Worm (Caenorhabditis elegans) whole organism, young adult: ENCODE measurements around the gene lgc-23.

Experiments
- B0019.2 ChIP-seq: fragments of 200-800 bp; sonication (Bioruptor generic); conservative IDR thresholded peaks from 2 replicates; pipeline ENCODE4 v1.3.6; 2022; ENCODE audit warnings: missing genetic modification reagents, missing genetic modification characterization, missing compliant biosample characterization
- B0336.3 ChIP-seq: fragments of 200-800 bp; sonication (Bioruptor generic); IDR thresholded peaks from 2 replicates; pipeline ENCODE4 v1.3.6; 2022; ENCODE audit warnings: missing genetic modification characterization, missing compliant biosample characterization
- D2030.7 ChIP-seq: fragments of 200-800 bp; sonication (Bioruptor generic); IDR thresholded peaks from 2 replicates; pipeline ENCODE4 v1.3.6; 2022; ENCODE audit warnings: missing genetic modification reagents, missing genetic modification characterization, missing compliant biosample characterization
- F23B12.7 ChIP-seq: sonication (generic microtip); optimal IDR thresholded peaks from 2 replicates; lab custom pipeline; 2017; ENCODE audit warnings: missing genetic modification characterization, mild to moderate bottlenecking, missing compliant biosample characterization, antibody characterized with exemption, moderate library complexity; ENCODE audit not compliant: insufficient read depth
- F37B4.10 ChIP-seq: fragments of 200-800 bp; sonication (Bioruptor generic); IDR thresholded peaks from 2 replicates; pipeline ENCODE4 v1.3.6; 2022; ENCODE audit warnings: missing genetic modification characterization, missing compliant biosample characterization
- F57A8.1 ChIP-seq: fragments of 200-800 bp; sonication (Bioruptor generic); optimal IDR thresholded peaks from 2 replicates; lab custom pipeline; 2018; ENCODE audit warnings: mild to moderate bottlenecking, missing genetic modification characterization, moderate library complexity, missing compliant biosample characterization
- Y79H2A.3 ChIP-seq: fragments of 200-800 bp; sonication (Bioruptor generic); conservative IDR thresholded peaks from 2 replicates; pipeline ENCODE4 v1.3.6; 2022; ENCODE audit warnings: missing genetic modification reagents, missing genetic modification characterization, missing compliant biosample characterization
- aptf-3 ChIP-seq: fragments of 200-800 bp; sonication (Bioruptor generic); IDR thresholded peaks from 2 replicates; pipeline ENCODE4 v1.3.6; 2022; ENCODE audit warnings: missing genetic modification characterization, missing compliant biosample characterization
- athp-1 ChIP-seq: sonication (generic microtip); optimal IDR thresholded peaks from 2 replicates; lab custom pipeline; 2017; ENCODE audit warnings: mild to moderate bottlenecking, missing genetic modification characterization, missing compliant biosample characterization
- ceh-27 ChIP-seq: fragments of 200-800 bp; sonication (Bioruptor generic); optimal IDR thresholded peaks from 2 replicates; lab custom pipeline; 2018; ENCODE audit warnings: mild to moderate bottlenecking, missing genetic modification characterization, moderate library complexity, missing compliant biosample characterization
- ceh-58 ChIP-seq: fragments of 200-800 bp; sonication (Bioruptor generic); IDR thresholded peaks from 2 replicates; pipeline ENCODE4 v1.3.6; 2022; ENCODE audit warnings: missing genetic modification characterization, missing compliant biosample characterization
- dox-1 ChIP-seq: fragments of 200-800 bp; sonication (Bioruptor generic); IDR thresholded peaks from 2 replicates; pipeline ENCODE4 v1.3.6; 2022; ENCODE audit warnings: missing genetic modification reagents, missing genetic modification characterization, missing compliant biosample characterization
- dpff-1 ChIP-seq: sonication (generic microtip); optimal IDR thresholded peaks from 2 replicates; lab custom pipeline; 2017; ENCODE audit warnings: mild to moderate bottlenecking, missing genetic modification characterization, missing compliant biosample characterization
- egl-44 ChIP-seq: fragments of 200-800 bp; sonication (Bioruptor generic); IDR thresholded peaks from 2 replicates; pipeline ENCODE4 v1.3.6; 2022; ENCODE audit warnings: missing genetic modification reagents, missing genetic modification characterization, missing compliant biosample characterization
- egrh-3 ChIP-seq: fragments of 200-800 bp; sonication (Bioruptor generic); IDR thresholded peaks from 2 replicates; pipeline ENCODE4 v1.3.6; 2022; ENCODE audit warnings: missing genetic modification reagents, missing genetic modification characterization, missing compliant biosample characterization
- ets-4 ChIP-seq: fragments of 200-800 bp; sonication (Bioruptor generic); optimal IDR thresholded peaks from 2 replicates; lab custom pipeline; 2018; ENCODE audit warnings: mild to moderate bottlenecking, missing genetic modification characterization, missing compliant biosample characterization
- hlh-26 ChIP-seq: fragments of 200-800 bp; sonication (Bioruptor generic); conservative IDR thresholded peaks from 2 replicates; pipeline ENCODE4 v1.3.6; 2022; ENCODE audit warnings: missing genetic modification reagents, missing genetic modification characterization, missing compliant biosample characterization
- hmg-20 ChIP-seq: fragments of 200-800 bp; sonication (Bioruptor generic); IDR thresholded peaks from 2 replicates; pipeline ENCODE4 v1.3.6; 2022; ENCODE audit warnings: missing genetic modification reagents, missing genetic modification characterization, missing compliant biosample characterization
- hsf-1 ChIP-seq: fragments of 200-800 bp; sonication (Bioruptor generic); IDR thresholded peaks from 2 replicates; pipeline ENCODE4 v1.3.6; 2022; ENCODE audit warnings: missing genetic modification reagents, missing genetic modification characterization, missing compliant biosample characterization
- lag-1 ChIP-seq: fragments of 200-800 bp; sonication (Bioruptor generic); IDR thresholded peaks from 2 replicates; pipeline ENCODE4 v1.3.6; 2022; ENCODE audit warnings: missing genetic modification reagents, missing genetic modification characterization, missing compliant biosample characterization
- lin-35 ChIP-seq, 3 experiments: fragments of 150-350 bp in 2 of 3; sonication (generic microtip) in 1 of 3; optimal IDR thresholded peaks; 2 replicates each; lab custom pipeline; 2014 to 2018; ENCODE audit warnings: missing biosample characterization in 3 of 3, missing genetic modification characterization in 3 of 3, missing genetic modification reagents in 3 of 3
- lin-40 ChIP-seq: sonication (generic microtip); optimal IDR thresholded peaks from 2 replicates; lab custom pipeline; 2016; ENCODE audit warnings: missing genetic modification characterization, mild to moderate bottlenecking, missing compliant biosample characterization, missing genotype, missing genetic modification reagents
- lin-54 ChIP-seq: fragments of 200-800 bp; sonication (Bioruptor generic); optimal IDR thresholded peaks from 2 replicates; lab custom pipeline; 2018; ENCODE audit warnings: mild to moderate bottlenecking, missing genetic modification characterization, missing compliant biosample characterization
- lir-1 ChIP-seq: fragments of 200-800 bp; sonication (Bioruptor generic); conservative IDR thresholded peaks from 2 replicates; pipeline ENCODE4 v1.3.6; 2022; ENCODE audit warnings: missing genetic modification reagents, missing genetic modification characterization, missing compliant biosample characterization
- madf-3 ChIP-seq: fragments of 200-800 bp; sonication (Bioruptor generic); IDR thresholded peaks from 2 replicates; pipeline ENCODE4 v1.3.6; 2022; ENCODE audit warnings: missing genetic modification reagents, missing genetic modification characterization, missing compliant biosample characterization
- madf-8 ChIP-seq: fragments of 200-800 bp; sonication (Bioruptor generic); conservative IDR thresholded peaks from 2 replicates; pipeline ENCODE4 v1.3.6; 2022; ENCODE audit warnings: missing genetic modification reagents, missing genetic modification characterization, missing compliant biosample characterization
- mcd-1 ChIP-seq: fragments of 200-800 bp; sonication (Bioruptor generic); IDR thresholded peaks from 2 replicates; pipeline ENCODE4 v1.3.6; 2022; ENCODE audit warnings: missing genetic modification reagents, missing genetic modification characterization, missing compliant biosample characterization
- mes-4 ChIP-seq: sonication (generic microtip); optimal IDR thresholded peaks from 2 replicates; lab custom pipeline; 2016; ENCODE audit warnings: missing genotype, missing genetic modification characterization, missing compliant biosample characterization
- nfya-2 ChIP-seq: fragments of 200-800 bp; sonication (Bioruptor generic); IDR thresholded peaks from 2 replicates; pipeline ENCODE4 v1.3.6; 2022; ENCODE audit warnings: missing genetic modification reagents, missing genetic modification characterization, missing compliant biosample characterization
- nfyb-1 ChIP-seq: fragments of 200-800 bp; sonication (Bioruptor generic); IDR thresholded peaks from 2 replicates; pipeline ENCODE4 v1.3.6; 2022; ENCODE audit warnings: missing genetic modification reagents, missing genetic modification characterization, missing compliant biosample characterization
- nhr-179 ChIP-seq: sonication (generic microtip); optimal IDR thresholded peaks from 2 replicates; lab custom pipeline; 2016; ENCODE audit warnings: mild to moderate bottlenecking, missing genetic modification characterization, missing compliant biosample characterization
- pbrm-1 ChIP-seq: fragments of 200-800 bp; sonication (Bioruptor generic); IDR thresholded peaks from 2 replicates; pipeline ENCODE4 v1.3.6; 2022; ENCODE audit warnings: missing genetic modification reagents, missing genetic modification characterization, missing compliant biosample characterization
- rcor-1 ChIP-seq: fragments of 200-800 bp; sonication (Bioruptor generic); IDR thresholded peaks from 2 replicates; pipeline ENCODE4 v1.3.6; 2022; ENCODE audit warnings: missing genetic modification reagents, missing genetic modification characterization, missing compliant biosample characterization
- rpc-1 ChIP-seq, 2 experiments: fragments of 150-350 bp in 1 of 2; sonication (generic microtip) in 1 of 2; optimal IDR thresholded peaks; 2 replicates each; lab custom pipeline; 2014 to 2018; ENCODE audit warnings: missing biosample characterization in 1 of 2, missing genetic modification characterization in 1 of 2, missing genetic modification reagents in 1 of 2, missing genotype in 1 of 2
- snpc-1.1 ChIP-seq: sonication (generic microtip); optimal IDR thresholded peaks from 2 replicates; lab custom pipeline; 2017; ENCODE audit warnings: missing genetic modification characterization, mild to moderate bottlenecking, missing compliant biosample characterization, antibody characterized with exemption, moderate library complexity, missing genotype, missing genetic modification reagents; ENCODE audit not compliant: insufficient read depth
- tbp1 ChIP-seq: fragments of 200-800 bp; sonication (Bioruptor generic); optimal IDR thresholded peaks from 2 replicates; lab custom pipeline; 2018; ENCODE audit warnings: mild to moderate bottlenecking, missing genetic modification characterization, missing compliant biosample characterization
- tbx-9 ChIP-seq: sonication (generic microtip); optimal IDR thresholded peaks from 2 replicates; lab custom pipeline; 2016; ENCODE audit warnings: borderline replicate concordance, missing genetic modification characterization, inconsistent platforms, missing compliant biosample characterization
- unc-130 ChIP-seq: sonication (generic microtip); optimal IDR thresholded peaks from 2 replicates; lab custom pipeline; 2016; ENCODE audit warnings: missing genetic modification reagents, missing genetic modification characterization, missing compliant biosample characterization
- ztf-22 ChIP-seq: fragments of 200-800 bp; sonication (Bioruptor generic); optimal IDR thresholded peaks from 2 replicates; lab custom pipeline; 2018; ENCODE audit warnings: mild to moderate bottlenecking, missing genetic modification characterization, moderate library complexity, missing compliant biosample characterization

The lgc-23 gene

ce11 chrX:12025070-12025789, 39.8 kb upstream of the lgc-23 start, which contains the start of gene B0198.2:
Gene B0198.2 (plus strand): TSS chrX:12025739.
- TF ChIP-seq nfya-2 (GFP tag; lab: Robert Waterston, UW), result no peak
- no peak for TF ChIP-seq ztf-22
- TF ChIP-seq madf-3 (GFP tag; lab: Robert Waterston, UW), result no peak
- TF ChIP-seq hsf-1 (GFP tag; lab: Robert Waterston, UW), result no peak
- TF ChIP-seq hlh-26, result no peak
- no peak for TF ChIP-seq lin-35 (GFP tag; optimal IDR thresholded peaks at IDR 0.05; lab: Kevin White, UChicago)
- TF ChIP-seq tbx-9 (tag; lab: Kevin White, UChicago), result no peak
- no peak for TF ChIP-seq ets-4 (GFP tag; lab: Kevin White, UChicago)
- no peak for TF ChIP-seq unc-130 (GFP tag; lab: Kevin White, UChicago)
- TF ChIP-seq mcd-1 (GFP tag; lab: Robert Waterston, UW), result no peak
- no peak for TF ChIP-seq F37B4.10 (GFP tag; lab: Robert Waterston, UW)
- TF ChIP-seq F23B12.7 (tag; lab: Kevin White, UChicago), result no peak
- TF ChIP-seq rcor-1, result no peak
- no peak for TF ChIP-seq lin-54
- TF ChIP-seq mes-4 (tag; lab: Kevin White, UChicago), result no peak
- no peak for TF ChIP-seq athp-1 (tag; lab: Kevin White, UChicago)
- no peak for TF ChIP-seq egrh-3 (GFP tag; lab: Robert Waterston, UW)
- TF ChIP-seq nhr-179, result no peak
- TF ChIP-seq rpc-1 (optimal IDR thresholded peaks at IDR 0.05; lab: Kevin White, UChicago), result no peak
- no peak for TF ChIP-seq rpc-1 (tag; optimal IDR thresholded peaks at IDR 0.05; lab: Kevin White, UChicago)

ce11 chrX:12033937-12034336, 31.1 kb upstream of the lgc-23 start, which contains the start of gene tsp-20:
Gene tsp-20 (minus strand): TSS chrX:12034037.
- TF ChIP-seq hmg-20 (no peak), madf-8 (GFP tag; lab: Robert Waterston, UW) (no peak), lir-1 (GFP tag; lab: Robert Waterston, UW) (no peak), aptf-3 (no peak), lin-40 (tag; lab: Kevin White, UChicago) (no peak), egl-44 (GFP tag; lab: Robert Waterston, UW) (no peak), B0019.2 (no peak), ets-4 (GFP tag; lab: Kevin White, UChicago) (no peak), ceh-58 (no peak), snpc-1.1 (tag; lab: Kevin White, UChicago) (no peak), lag-1 (GFP tag; lab: Robert Waterston, UW) (no peak), Y79H2A.3 (GFP tag; lab: Robert Waterston, UW) (no peak), D2030.7 (GFP tag; lab: Robert Waterston, UW) (no peak), nfya-2 (GFP tag; lab: Robert Waterston, UW) (no peak), nfyb-1 (GFP tag; lab: Robert Waterston, UW) (no peak), hlh-26 (no peak), dpff-1 (tag; lab: Kevin White, UChicago) (no peak), tbp1 (no peak), ceh-27 (GFP tag; lab: Kevin White, UChicago) (no peak)
- TF ChIP-seq, all 124 proteins: peak for 0

- TF ChIP-seq pbrm-1 (GFP tag; lab: Robert Waterston, UW) (no peak), F57A8.1 (GFP tag; lab: Kevin White, UChicago) (no peak), lir-1 (GFP tag; lab: Robert Waterston, UW) (no peak), B0336.3 (GFP tag; lab: Robert Waterston, UW) (no peak), dox-1 (no peak)
Observed at ce11 chrX:12034661-12035060, 30.3 kb upstream of the lgc-23 start.
